Fruit fly (Drosophila melanogaster) whole organism, embryonic: ENCODE results near the gene CG17329.
A peak's percentile ranks its signal among the peaks of the same experiment; 100 is the strongest.

Experiments
- Ada2b ChIP-seq: fragments of 200-800 bp; sonication (Bioruptor generic); IDR thresholded peaks from 2 replicates; pipeline ENCODE4 v1.3.6; 2022; ENCODE audit warnings: missing biosample characterization, missing genetic modification characterization
- Atf-2 ChIP-seq: fragments of 200-800 bp; sonication (Bioruptor generic); optimal IDR thresholded peaks from 2 replicates; lab custom pipeline; 2016; ENCODE audit warnings: missing biosample characterization, missing genetic modification characterization
- B-H1 ChIP-seq: fragments of 200-800 bp; sonication (Bioruptor generic); IDR thresholded peaks from 3 replicates; pipeline ENCODE4 v1.3.6; 2022; ENCODE audit warnings: missing biosample characterization, missing genetic modification characterization
- CG10209 ChIP-seq: fragments of 200-800 bp; sonication (Bioruptor generic); optimal IDR thresholded peaks from 3 replicates; lab custom pipeline; 2017; ENCODE audit warnings: missing biosample characterization, mild to moderate bottlenecking, missing genetic modification characterization, missing genetic modification reagents
- CG10543 ChIP-seq: fragments of 200-800 bp; sonication (Bioruptor generic); optimal IDR thresholded peaks from 3 replicates; lab custom pipeline; 2017; ENCODE audit warnings: missing biosample characterization, mild to moderate bottlenecking, missing genetic modification characterization, moderate library complexity
- CG12942 ChIP-seq: fragments of 200-800 bp; sonication (Bioruptor generic); optimal IDR thresholded peaks from 3 replicates; lab custom pipeline; 2016; ENCODE audit warnings: missing biosample characterization, missing genetic modification characterization
- CG13287 ChIP-seq: fragments of 200-800 bp; sonication (Bioruptor generic); IDR thresholded peaks from 2 replicates; pipeline ENCODE4 v1.3.6; 2022; ENCODE audit warnings: missing biosample characterization, missing genetic modification characterization; ENCODE audit not compliant: partially characterized antibody
- CG2116 ChIP-seq: fragments of 200-800 bp; sonication (Bioruptor generic); optimal IDR thresholded peaks from 3 replicates; lab custom pipeline; 2018; ENCODE audit warnings: missing biosample characterization, mild to moderate bottlenecking, missing genetic modification characterization
- CG2202 ChIP-seq: fragments of 200-800 bp; sonication (Bioruptor generic); optimal IDR thresholded peaks from 2 replicates; lab custom pipeline; 2018; ENCODE audit warnings: missing biosample characterization, mild to moderate bottlenecking, missing genetic modification characterization
- CG2678 ChIP-seq: fragments of 200-800 bp; sonication (Bioruptor generic); optimal IDR thresholded peaks from 3 replicates; lab custom pipeline; 2019; ENCODE audit warnings: missing biosample characterization, mild to moderate bottlenecking, missing genetic modification characterization, moderate library complexity
- CG3065 ChIP-seq: fragments of 200-800 bp; sonication (Bioruptor generic); optimal IDR thresholded peaks from 2 replicates; lab custom pipeline; 2016; ENCODE audit warnings: missing biosample characterization, missing genetic modification characterization
- CG34422 ChIP-seq: fragments of 200-800 bp; sonication (Bioruptor generic); IDR thresholded peaks from 3 replicates; pipeline ENCODE4 v1.3.6; 2022; ENCODE audit warnings: missing biosample characterization, missing genetic modification characterization
- CG4404 ChIP-seq: fragments of 200-800 bp; sonication (Bioruptor generic); IDR thresholded peaks from 2 replicates; pipeline ENCODE4 v1.3.6; 2022; ENCODE audit warnings: missing biosample characterization, missing genetic modification characterization
- CG4424 ChIP-seq: fragments of 200-800 bp; sonication (Bioruptor generic); optimal IDR thresholded peaks from 3 replicates; lab custom pipeline; 2016; ENCODE audit warnings: missing biosample characterization, missing genetic modification characterization
- CG5245 ChIP-seq: fragments of 200-800 bp; sonication (Bioruptor generic); optimal IDR thresholded peaks from 3 replicates; lab custom pipeline; 2016; ENCODE audit warnings: missing biosample characterization, missing genetic modification characterization
- CG7786 ChIP-seq: fragments of 200-800 bp; sonication (Bioruptor generic); optimal IDR thresholded peaks from 2 replicates; lab custom pipeline; 2016; ENCODE audit warnings: missing biosample characterization, missing genetic modification characterization
- CG8478 ChIP-seq: fragments of >200 bp; optimal IDR thresholded peaks from 2 replicates; lab custom pipeline; 2018
- CG8765 ChIP-seq: fragments of 200-800 bp; sonication (Bioruptor generic); IDR thresholded peaks from 2 replicates; pipeline ENCODE4 v1.3.6; 2022; ENCODE audit warnings: missing biosample characterization, missing genetic modification characterization
- CG9609 ChIP-seq: fragments of 200-800 bp; sonication (Bioruptor generic); optimal IDR thresholded peaks from 3 replicates; lab custom pipeline; 2016; ENCODE audit warnings: missing biosample characterization, missing genetic modification characterization
- CHES-1-like ChIP-seq: fragments of 200-800 bp; sonication (Bioruptor generic); optimal IDR thresholded peaks from 2 replicates; lab custom pipeline; 2016; ENCODE audit warnings: missing biosample characterization, missing genetic modification characterization
- CrebB ChIP-seq: fragments of 200-800 bp; sonication (Bioruptor generic); optimal IDR thresholded peaks from 3 replicates; lab custom pipeline; 2018; ENCODE audit warnings: missing biosample characterization, mild to moderate bottlenecking, missing genetic modification characterization
- HLHmδ ChIP-seq: fragments of 200-800 bp; sonication (Bioruptor generic); optimal IDR thresholded peaks from 2 replicates; lab custom pipeline; 2018; ENCODE audit warnings: missing biosample characterization, mild to moderate bottlenecking, missing genetic modification characterization, moderate library complexity
- Mes4 ChIP-seq: fragments of 200-800 bp; sonication (Bioruptor generic); optimal IDR thresholded peaks from 2 replicates; lab custom pipeline; 2016; ENCODE audit warnings: missing biosample characterization, missing genetic modification characterization
- NFAT ChIP-seq: fragments of 200-800 bp; sonication (Bioruptor generic); IDR thresholded peaks from 2 replicates; pipeline ENCODE4 v1.3.6; 2022; ENCODE audit warnings: missing biosample characterization, missing genetic modification characterization
- Oli ChIP-seq: fragments of 200-800 bp; sonication (Bioruptor generic); optimal IDR thresholded peaks from 2 replicates; lab custom pipeline; 2018; ENCODE audit warnings: missing biosample characterization, mild to moderate bottlenecking, missing genetic modification characterization, moderate library complexity
- Rfx ChIP-seq: fragments of 200-800 bp; sonication (Bioruptor generic); IDR thresholded peaks from 2 replicates; pipeline ENCODE4 v1.3.6; 2022; ENCODE audit warnings: missing biosample characterization, missing genetic modification characterization
- ac ChIP-seq: fragments of 200-800 bp; sonication (Bioruptor generic); optimal IDR thresholded peaks from 3 replicates; lab custom pipeline; 2017; ENCODE audit warnings: missing biosample characterization, mild to moderate bottlenecking, missing genetic modification characterization
- croc ChIP-seq: fragments of 200-800 bp; sonication (Bioruptor generic); conservative IDR thresholded peaks from 3 replicates; pipeline ENCODE4 v1.3.6; 2022; ENCODE audit warnings: missing biosample characterization, missing genetic modification characterization
- dati ChIP-seq: fragments of 200-800 bp; sonication (Bioruptor generic); IDR thresholded peaks from 2 replicates; pipeline ENCODE4 v1.3.6; 2022; ENCODE audit warnings: missing biosample characterization, missing genetic modification characterization
- dmrt99B ChIP-seq: fragments of 200-800 bp; sonication (Bioruptor generic); optimal IDR thresholded peaks from 2 replicates; lab custom pipeline; 2018; ENCODE audit warnings: missing biosample characterization, mild to moderate bottlenecking, missing genetic modification characterization, moderate library complexity
- ewg ChIP-seq: fragments of 200-800 bp; sonication (Bioruptor generic); optimal IDR thresholded peaks from 3 replicates; lab custom pipeline; 2017; ENCODE audit warnings: mild to moderate bottlenecking, missing biosample characterization, missing genetic modification reagents, missing genetic modification characterization
- gsb-n ChIP-seq: fragments of 200-800 bp; sonication (Bioruptor generic); optimal IDR thresholded peaks from 3 replicates; lab custom pipeline; 2018; ENCODE audit warnings: missing biosample characterization, mild to moderate bottlenecking, missing genetic modification characterization
- insv ChIP-seq, 2 experiments: fragments of 200-800 bp; sonication (Bioruptor generic); optimal IDR thresholded peaks; 3 replicates each; lab custom pipeline; 2016 to 2018; ENCODE audit warnings: missing biosample characterization in 2 of 2, missing genetic modification characterization in 2 of 2
- jigr1 ChIP-seq: fragments of 200-800 bp; sonication (Bioruptor generic); IDR thresholded peaks from 3 replicates; pipeline ENCODE4 v1.3.6; 2022; ENCODE audit warnings: missing biosample characterization, missing genetic modification characterization
- kay ChIP-seq: fragments of 200-800 bp; sonication (Bioruptor generic); optimal IDR thresholded peaks from 2 replicates; lab custom pipeline; 2016; ENCODE audit warnings: missing biosample characterization, missing genetic modification characterization
- lola ChIP-seq, 3 experiments: fragments of >200 bp in 2 of 3; fragments of 200-800 bp in 1 of 3; sonication (Bioruptor generic) in 1 of 3; optimal IDR thresholded peaks; 2 replicates each; lab custom pipeline; 2017 to 2019; ENCODE audit warnings: missing biosample characterization in 3 of 3, missing genetic modification characterization in 3 of 3, mild to moderate bottlenecking in 1 of 3, moderate library complexity in 1 of 3
- lov ChIP-seq, 2 experiments: fragments of 200-800 bp in 1 of 2; fragments of >200 bp in 1 of 2; sonication (Bioruptor generic) in 1 of 2; IDR thresholded peaks in 1 of 2; optimal IDR thresholded peaks in 1 of 2; 2 replicates in 1 of 2; 3 replicates in 1 of 2; pipeline versions ENCODE4 v1.3.6 to Lab custom; 2017 to 2022; ENCODE audit warnings: missing biosample characterization in 1 of 2, missing genetic modification characterization in 1 of 2
- odd ChIP-seq: fragments of 200-800 bp; sonication (Bioruptor generic); optimal IDR thresholded peaks from 2 replicates; lab custom pipeline; 2017; ENCODE audit warnings: missing biosample characterization, mild to moderate bottlenecking, missing genetic modification characterization
- pum ChIP-seq: fragments of 200-800 bp; sonication (Bioruptor generic); optimal IDR thresholded peaks from 2 replicates; lab custom pipeline; 2016; ENCODE audit warnings: missing biosample characterization, missing genetic modification characterization
- salm ChIP-seq: fragments of 200-800 bp; sonication (Bioruptor generic); optimal IDR thresholded peaks from 2 replicates; lab custom pipeline; 2018; ENCODE audit warnings: missing biosample characterization, mild to moderate bottlenecking, missing genetic modification characterization
- seq ChIP-seq: fragments of 200-800 bp; sonication (Bioruptor generic); IDR thresholded peaks from 2 replicates; pipeline ENCODE4 v1.3.6; 2022; ENCODE audit warnings: missing biosample characterization, missing genetic modification characterization
- usp ChIP-seq: fragments of >200 bp; optimal IDR thresholded peaks from 2 replicates; lab custom pipeline; 2017; ENCODE audit warnings: missing biosample characterization, missing genetic modification characterization
- vnd ChIP-seq: fragments of 200-800 bp; sonication (Bioruptor generic); IDR thresholded peaks from 3 replicates; pipeline ENCODE4 v1.3.6; 2022; ENCODE audit warnings: missing biosample characterization, missing genetic modification characterization; ENCODE audit not compliant: partially characterized antibody
- wek ChIP-seq: fragments of 200-800 bp; sonication (Bioruptor generic); optimal IDR thresholded peaks from 3 replicates; lab custom pipeline; 2018; ENCODE audit warnings: missing biosample characterization, mild to moderate bottlenecking, missing genetic modification characterization, moderate library complexity

The CG17329 gene

dm6 chr2L:16279774-16280252 is 11.3 kb upstream of the CG17329 start (continued):
- peak; percentile 95 for TF ChIP-seq CG2678 (tag; lab: Kevin White, UChicago)
- TF ChIP-seq Ada2b, result peak; percentile 66
- peak; percentile 58 for TF ChIP-seq CG2116 (GFP tag; lab: Kevin White, UChicago)
- no peak for TF ChIP-seq CG13287 (GFP tag; lab: Robert Waterston, UW)
- TF ChIP-seq gsb-n (tag; lab: Kevin White, UChicago), result peak; percentile 88
- TF ChIP-seq jigr1 (GFP tag; lab: Robert Waterston, UW), result peak; percentile 75
- TF ChIP-seq insv (GFP tag; optimal IDR thresholded peaks at IDR 0.05; lab: Kevin White, UChicago), result peak in 1 of 2 experiments; percentile 53
- TF ChIP-seq Rfx (GFP tag; lab: Robert Waterston, UW), result peak; percentile 59
- no peak for TF ChIP-seq lov (optimal IDR thresholded peaks at IDR 0.05; lab: Kevin White, UChicago)
- TF ChIP-seq lov (GFP tag; IDR thresholded peaks at IDR 0.05; lab: Robert Waterston, UW), result no peak; the same call in 2 of the 3 replicates
- TF ChIP-seq B-H1 (GFP tag; lab: Robert Waterston, UW), result peak; percentile 67
- peak; percentile 66 for TF ChIP-seq CG10543 (GFP tag; lab: Kevin White, UChicago)
- TF ChIP-seq seq (GFP tag; lab: Robert Waterston, UW), result peak; percentile 83
- TF ChIP-seq CG8765, result no peak
- peak; percentile 76 for TF ChIP-seq CG5245 (GFP tag; lab: Kevin White, UChicago)
- peak; percentile 97 for TF ChIP-seq Oli (tag; lab: Kevin White, UChicago)
- TF ChIP-seq dati (GFP tag; lab: Robert Waterston, UW), result no peak
- TF ChIP-seq CG3065 (GFP tag; lab: Kevin White, UChicago), result peak; percentile 79
- TF ChIP-seq CG4424 (GFP tag; lab: Kevin White, UChicago), result peak; percentile 95
- peak; percentile 47; the same call in 1 of the 2 replicates for TF ChIP-seq CG4404 (GFP tag; lab: Robert Waterston, UW)
- TF ChIP-seq NFAT (GFP tag; lab: Robert Waterston, UW), result no peak
- peak; percentile 85 for TF ChIP-seq kay
- TF ChIP-seq dmrt99B (tag; lab: Kevin White, UChicago), result peak; percentile 98
- TF ChIP-seq ewg (GFP tag; lab: Kevin White, UChicago), result peak; percentile 90
- TF ChIP-seq wek (GFP tag; lab: Kevin White, UChicago), result peak; percentile 91
- peak in 1 of 3 experiments; percentile 94 for TF ChIP-seq lola (GFP tag; optimal IDR thresholded peaks at IDR 0.05; lab: Kevin White, UChicago)
- peak; percentile 77 for TF ChIP-seq CHES-1-like
- TF ChIP-seq pum, result peak; percentile 91
- peak; percentile 83 for TF ChIP-seq ac (GFP tag; lab: Kevin White, UChicago)
- peak; percentile 68 for TF ChIP-seq CG9609 (GFP tag; lab: Kevin White, UChicago)
- peak; percentile 70 for TF ChIP-seq CG7786 (GFP tag; lab: Kevin White, UChicago)
- TF ChIP-seq odd (GFP tag; lab: Kevin White, UChicago), result peak; percentile 92
- peak; percentile 93 for TF ChIP-seq CG10209 (GFP tag; lab: Kevin White, UChicago)
- TF ChIP-seq Mes4 (GFP tag; lab: Kevin White, UChicago), result peak; percentile 81
- TF ChIP-seq salm (tag; lab: Kevin White, UChicago), result peak; percentile 92
- TF ChIP-seq usp, result no peak
- TF ChIP-seq croc (GFP tag; lab: Robert Waterston, UW), result peak; percentile 80
- peak; percentile 82 for TF ChIP-seq CG2202
- TF ChIP-seq vnd, result no peak
- peak; percentile 76; the same call in 2 of the 3 replicates for TF ChIP-seq CG34422 (GFP tag; lab: Robert Waterston, UW)
- peak; percentile 75 for TF ChIP-seq CrebB (tag; lab: Kevin White, UChicago)
- TF ChIP-seq CG12942 (GFP tag; lab: Kevin White, UChicago), result peak; percentile 88
- no peak for TF ChIP-seq CG8478 (lab: Kevin White, UChicago)
- TF ChIP-seq Atf-2 (GFP tag; lab: Kevin White, UChicago), result peak; percentile 86
- no peak for TF ChIP-seq HLHmδ (GFP tag; lab: Kevin White, UChicago)
